Worm (Caenorhabditis elegans) whole organism, L2 larva: Measurements from ENCODE around the gene mam-1.

ENCODE experiments used
- C34F6.9 ChIP-seq: fragments of 150-350 bp; optimal IDR thresholded peaks from 2 replicates; lab custom pipeline; 2014; ENCODE audit warnings: missing biosample characterization, missing genetic modification characterization
- F13H6.1 ChIP-seq: sonication (generic microtip); optimal IDR thresholded peaks from 2 replicates; lab custom pipeline; 2016; ENCODE audit warnings: missing genetic modification characterization, missing compliant biosample characterization
- R02D3.7 ChIP-seq: fragments of 150-350 bp; optimal IDR thresholded peaks from 2 replicates; lab custom pipeline; 2014; ENCODE audit warnings: missing biosample characterization, missing genetic modification characterization
- ZK546.5 ChIP-seq: sonication (generic microtip); optimal IDR thresholded peaks from 2 replicates; lab custom pipeline; 2017; ENCODE audit warnings: missing biosample characterization, missing genetic modification characterization
- alr-1 ChIP-seq: fragments of 150-350 bp; optimal IDR thresholded peaks from 2 replicates; lab custom pipeline; 2014; ENCODE audit warnings: missing biosample characterization, missing genetic modification characterization
- aly-2 ChIP-seq: fragments of 150-350 bp; optimal IDR thresholded peaks from 2 replicates; lab custom pipeline; 2014; ENCODE audit warnings: missing biosample characterization, missing genetic modification characterization
- ama-1 ChIP-seq: fragments of 150-350 bp; optimal IDR thresholded peaks from 2 replicates; lab custom pipeline; 2018; ENCODE audit warnings: inconsistent platforms
- blmp-1 ChIP-seq: sonication (generic microtip); optimal IDR thresholded peaks from 2 replicates; lab custom pipeline; 2017; ENCODE audit warnings: missing genetic modification characterization, mild to moderate bottlenecking, missing compliant biosample characterization, antibody characterized with exemption, moderate library complexity; ENCODE audit not compliant: insufficient read depth
- ceh-16 ChIP-seq: fragments of 150-350 bp; optimal IDR thresholded peaks from 2 replicates; lab custom pipeline; 2014; ENCODE audit warnings: missing biosample characterization, missing genetic modification characterization
- crh-2 ChIP-seq: sonication (generic microtip); optimal IDR thresholded peaks from 2 replicates; lab custom pipeline; 2017; ENCODE audit warnings: missing biosample characterization, missing genetic modification characterization
- egl-27 ChIP-seq: sonication (generic microtip); optimal IDR thresholded peaks from 3 replicates; lab custom pipeline; 2017; ENCODE audit warnings: missing biosample characterization, missing genetic modification reagents, missing genetic modification characterization
- elt-1 ChIP-seq: fragments of 150-350 bp; optimal IDR thresholded peaks from 2 replicates; lab custom pipeline; 2014; ENCODE audit warnings: missing biosample characterization, missing genetic modification characterization
- fos-1 ChIP-seq: fragments of 150-350 bp; optimal IDR thresholded peaks from 2 replicates; lab custom pipeline; 2014; ENCODE audit warnings: missing biosample characterization, missing genetic modification characterization
- gmeb-1 ChIP-seq: fragments of 150-350 bp; optimal IDR thresholded peaks from 2 replicates; lab custom pipeline; 2014; ENCODE audit warnings: missing biosample characterization, missing genetic modification characterization
- lin-11 ChIP-seq: fragments of 150-350 bp; sonication (generic microtip); optimal IDR thresholded peaks from 2 replicates; lab custom pipeline; 2014; ENCODE audit warnings: missing biosample characterization, missing genetic modification characterization, inconsistent platforms, mixed read lengths
- lin-13 ChIP-seq: fragments of 150-350 bp; optimal IDR thresholded peaks from 2 replicates; lab custom pipeline; 2014; ENCODE audit warnings: missing biosample characterization, missing genetic modification reagents, missing genetic modification characterization
- lsy-2 ChIP-seq, 2 experiments: fragments of 150-350 bp in 1 of 2; sonication (generic microtip) in 1 of 2; optimal IDR thresholded peaks; 2 replicates each; lab custom pipeline; 2014 to 2017; ENCODE audit warnings: missing biosample characterization in 2 of 2, missing genetic modification characterization in 2 of 2
- mab-5 ChIP-seq: fragments of 150-350 bp; optimal IDR thresholded peaks from 2 replicates; lab custom pipeline; 2014; ENCODE audit warnings: missing biosample characterization, missing genetic modification characterization
- mbf-1 ChIP-seq: sonication (generic microtip); optimal IDR thresholded peaks from 2 replicates; lab custom pipeline; 2017; ENCODE audit warnings: missing biosample characterization, missing genetic modification characterization
- mdl-1 ChIP-seq, 2 experiments: fragments of 150-350 bp in 1 of 2; sonication (generic microtip) in 1 of 2; optimal IDR thresholded peaks; 2 replicates each; lab custom pipeline; 2017; ENCODE audit warnings: missing biosample characterization in 2 of 2, missing genetic modification characterization in 2 of 2
- nhr-12 ChIP-seq: fragments of 150-350 bp; optimal IDR thresholded peaks from 2 replicates; lab custom pipeline; 2014; ENCODE audit warnings: missing biosample characterization, missing genetic modification characterization
- nhr-129 ChIP-seq: fragments of 150-350 bp; optimal IDR thresholded peaks from 2 replicates; lab custom pipeline; 2014; ENCODE audit warnings: missing biosample characterization, missing genetic modification characterization
- nhr-21 ChIP-seq: fragments of 150-350 bp; optimal IDR thresholded peaks from 2 replicates; lab custom pipeline; 2014; ENCODE audit warnings: missing biosample characterization, missing genetic modification characterization
- nhr-25 ChIP-seq: fragments of 150-350 bp; sonication (generic microtip); optimal IDR thresholded peaks from 3 replicates; lab custom pipeline; 2014; ENCODE audit warnings: missing biosample characterization, missing genetic modification characterization
- nhr-77 ChIP-seq: fragments of 150-350 bp; optimal IDR thresholded peaks from 2 replicates; lab custom pipeline; 2014; ENCODE audit warnings: missing biosample characterization, missing genetic modification characterization
- peb-1 ChIP-seq: fragments of 150-350 bp; optimal IDR thresholded peaks from 2 replicates; lab custom pipeline; 2014; ENCODE audit warnings: missing biosample characterization, missing genetic modification characterization
- sem-4 ChIP-seq: fragments of 150-350 bp; optimal IDR thresholded peaks from 2 replicates; lab custom pipeline; 2014; ENCODE audit warnings: missing biosample characterization, missing genetic modification reagents, missing genetic modification characterization
- skn-1 ChIP-seq: sonication (generic microtip); optimal IDR thresholded peaks from 2 replicates; lab custom pipeline; 2017; ENCODE audit warnings: missing biosample characterization, missing genetic modification characterization
- sma-3 ChIP-seq: sonication (generic microtip); optimal IDR thresholded peaks from 2 replicates; lab custom pipeline; 2016; ENCODE audit warnings: missing genetic modification reagents, missing genetic modification characterization, missing compliant biosample characterization
- sma-9 ChIP-seq, 2 experiments: fragments of 150-350 bp in 1 of 2; sonication (generic microtip) in 1 of 2; optimal IDR thresholded peaks; 2 replicates each; lab custom pipeline; 2014 to 2016; ENCODE audit warnings: missing genetic modification characterization in 2 of 2, mild to moderate bottlenecking in 1 of 2, missing biosample characterization in 1 of 2, missing compliant biosample characterization in 1 of 2, missing genetic modification reagents in 1 of 2, moderate library complexity in 1 of 2
- snpc-4 ChIP-seq: fragments of 150-350 bp; optimal IDR thresholded peaks from 2 replicates; lab custom pipeline; 2014; ENCODE audit warnings: missing biosample characterization, missing genetic modification characterization
- unc-39 ChIP-seq: fragments of 150-350 bp; optimal IDR thresholded peaks from 2 replicates; lab custom pipeline; 2014; ENCODE audit warnings: missing biosample characterization, missing genetic modification characterization
- unc-55 ChIP-seq: fragments of 150-350 bp; sonication (generic microtip); optimal IDR thresholded peaks from 3 replicates; lab custom pipeline; 2014; ENCODE audit warnings: missing biosample characterization, missing genetic modification reagents, missing genetic modification characterization
- zag-1 ChIP-seq: fragments of 150-350 bp; optimal IDR thresholded peaks from 2 replicates; lab custom pipeline; 2014; ENCODE audit warnings: missing biosample characterization, missing genetic modification characterization
- ztf-1 ChIP-seq: fragments of 200-800 bp; sonication (Bioruptor generic); conservative IDR thresholded peaks from 2 replicates; pipeline ENCODE4 v1.3.6; 2022; ENCODE audit warnings: missing genetic modification characterization, missing compliant biosample characterization
- ztf-11 ChIP-seq: sonication (generic microtip); optimal IDR thresholded peaks from 2 replicates; lab custom pipeline; 2017; ENCODE audit warnings: missing biosample characterization, missing genetic modification characterization

Gene mam-1

ce11 chrX:910337-910736 is 22.1 kb upstream of the mam-1 start:
- peak; percentile 2 for TF ChIP-seq crh-2
- TF ChIP-seq unc-55: peak; percentile 48
- peak; percentile 42 for TF ChIP-seq C34F6.9 (tag; lab: Kevin White, UChicago)
- no peak for TF ChIP-seq elt-1
- no peak for TF ChIP-seq egl-27 (tag; lab: Kevin White, UChicago)
- TF ChIP-seq lin-11 (tag; lab: Kevin White, UChicago): peak; percentile 46
- peak; percentile 1 for TF ChIP-seq sma-9 (GFP tag; optimal IDR thresholded peaks at IDR 0.05; lab: Kevin White, UChicago)
- no peak for TF ChIP-seq sma-9 (tag; optimal IDR thresholded peaks at IDR 0.05; lab: Kevin White, UChicago)

- TF ChIP-seq mab-5 (tag; lab: Kevin White, UChicago): no peak
- no peak for TF ChIP-seq ztf-1 (GFP tag; lab: Robert Waterston, UW)
- no peak for TF ChIP-seq mdl-1 (tag; optimal IDR thresholded peaks at IDR 0.05; lab: Kevin White, UChicago)
- no peak for TF ChIP-seq ama-1
- no peak for TF ChIP-seq snpc-4 (tag; lab: Kevin White, UChicago)
- TF ChIP-seq F13H6.1 (tag; lab: Kevin White, UChicago): no peak
- TF ChIP-seq unc-39 (tag; lab: Kevin White, UChicago): no peak
- TF ChIP-seq elt-1: no peak
- TF ChIP-seq mbf-1 (tag; lab: Kevin White, UChicago): no peak
- TF ChIP-seq ztf-11 (tag; lab: Kevin White, UChicago): no peak
- no peak for TF ChIP-seq skn-1
- no peak for TF ChIP-seq nhr-21 (tag; lab: Kevin White, UChicago)
- TF ChIP-seq nhr-77: no peak
- no peak for TF ChIP-seq alr-1 (tag; lab: Kevin White, UChicago)
- no peak for TF ChIP-seq ZK546.5 (tag; lab: Kevin White, UChicago)
- no peak for TF ChIP-seq zag-1
- no peak for TF ChIP-seq peb-1
Measured at ce11 chrX:902512-902911, 14.3 kb upstream of the mam-1 start, which contains the start of gene ZC13.10. ZC13.10 (minus strand) TSS chrX:902612.

- TF ChIP-seq aly-2: no peak
- no peak for TF ChIP-seq nhr-12 (tag; lab: Kevin White, UChicago)
- TF ChIP-seq R02D3.7: no peak
Measured at ce11 chrX:897948-898347, 9.8 kb upstream of the mam-1 start, which contains the start of gene mab-7. mab-7 (minus strand) TSS chrX:898048.

- TF ChIP-seq lin-11 (tag; lab: Kevin White, UChicago) (peak; percentile 31), R02D3.7 (no peak)
Measured at ce11 chrX:880367-880766, 7.8 kb downstream of the mam-1 start, which contains the start of gene ZC13.2. ZC13.2 (plus strand) TSS chrX:880667.

- peak; percentile 33 for TF ChIP-seq lin-11 (tag; lab: Kevin White, UChicago)
- TF ChIP-seq unc-39 (tag; lab: Kevin White, UChicago): no peak
- TF ChIP-seq F13H6.1 (tag; lab: Kevin White, UChicago): peak; percentile 40
- TF ChIP-seq zag-1: peak; percentile 38
- peak; percentile 6 to 67 for TF ChIP-seq lsy-2 (tag; optimal IDR thresholded peaks at IDR 0.05; lab: Kevin White, UChicago)
- peak; percentile 55 for TF ChIP-seq sem-4 (tag; lab: Kevin White, UChicago)
- TF ChIP-seq C34F6.9 (tag; lab: Kevin White, UChicago): peak; percentile 87
- TF ChIP-seq snpc-4 (tag; lab: Kevin White, UChicago): peak; percentile 4
- peak; percentile 64 for TF ChIP-seq crh-2
- TF ChIP-seq nhr-12 (tag; lab: Kevin White, UChicago): no peak
- TF ChIP-seq mbf-1 (tag; lab: Kevin White, UChicago): no peak
- TF ChIP-seq nhr-25 (tag; lab: Kevin White, UChicago): peak; percentile 69
- peak; percentile 80 for TF ChIP-seq unc-55
- TF ChIP-seq ceh-16 (tag; lab: Kevin White, UChicago): no peak
- peak; percentile 55 for TF ChIP-seq sma-3
- no peak for TF ChIP-seq ztf-11 (tag; lab: Kevin White, UChicago)
- peak; percentile 4 for TF ChIP-seq egl-27 (tag; lab: Kevin White, UChicago)
- peak; percentile 94 for TF ChIP-seq nhr-129
- TF ChIP-seq blmp-1: peak; percentile 92
- peak; percentile 35 for TF ChIP-seq gmeb-1 (tag; lab: Kevin White, UChicago)
- peak; percentile 75 for TF ChIP-seq lin-13 (GFP tag; lab: Kevin White, UChicago)
- peak; percentile 85 for TF ChIP-seq fos-1 (tag; lab: Kevin White, UChicago)
- peak; percentile 60 for TF ChIP-seq sma-9 (GFP tag; optimal IDR thresholded peaks at IDR 0.05; lab: Kevin White, UChicago)
- no peak for TF ChIP-seq sma-9 (tag; optimal IDR thresholded peaks at IDR 0.05; lab: Kevin White, UChicago)
Measured at ce11 chrX:876935-877334, 11.3 kb downstream of the mam-1 start, which contains the start of gene ZC13.1. ZC13.1 (plus strand) TSS chrX:877239.
